Worm (Caenorhabditis elegans): ENCODE measurements around the gene clh-4.
A peak's percentile ranks its signal among the peaks of the same experiment; 100 is the strongest.

clh-4 gene

ce11 chrX:4100473-4100872, at the start of gene clh-4:
TSS of gene clh-4 (minus strand) at chrX:4100573.
- no peak for TF ChIP-seq tbx-2 (tag; optimal IDR thresholded peaks at IDR 0.05)
- no peak for TF ChIP-seq blmp-1 (tag; optimal IDR thresholded peaks at IDR 0.05)
- TF ChIP-seq fos-1 (tag; optimal IDR thresholded peaks at IDR 0.05): no peak
- TF ChIP-seq nhr-76 (tag; optimal IDR thresholded peaks at IDR 0.05): no peak
- no peak for TF ChIP-seq ets-5 (GFP tag; IDR thresholded peaks at IDR 0.05)
- TF ChIP-seq zip-4 (GFP tag; optimal IDR thresholded peaks at IDR 0.05): no peak
- TF ChIP-seq tlp-1 (tag; optimal IDR thresholded peaks at IDR 0.05): no peak
- no peak for TF ChIP-seq ces-1 (GFP tag; optimal IDR thresholded peaks at IDR 0.05)
- TF ChIP-seq efl-1 (optimal IDR thresholded peaks at IDR 0.05): no peak
- TF ChIP-seq efl-1 (GFP tag; optimal IDR thresholded peaks at IDR 0.05 in 1 of 2): no peak

ce11 chrX:4148449-4149031, 48.2 kb upstream of the clh-4 start:
- TF ChIP-seq lin-13 (GFP tag; optimal IDR thresholded peaks at IDR 0.05) (no peak), pax-3 (tag; optimal IDR thresholded peaks at IDR 0.05) (no peak)

ce11 chrX:4147600-4148448, 47.5 kb upstream of the clh-4 start:
- TF ChIP-seq lir-3 (tag; optimal IDR thresholded peaks at IDR 0.05; ENCODE audit: poor library complexity) (no peak), xbp-1 (tag; optimal IDR thresholded peaks at IDR 0.05) (peak; percentile 2), lin-14 (GFP tag; optimal IDR thresholded peaks at IDR 0.05) (peak; percentile 9), tbx-2 (tag; optimal IDR thresholded peaks at IDR 0.05) (no peak), dsc-1 (tag; optimal IDR thresholded peaks at IDR 0.05) (peak; percentile 35), nhr-11 (tag; optimal IDR thresholded peaks at IDR 0.05) (peak; percentile 33), skn-1 (tag; optimal IDR thresholded peaks at IDR 0.05) (peak; percentile 24), nhr-71 (tag; optimal IDR thresholded peaks at IDR 0.05) (peak; percentile 46), hlh-4 (tag; optimal IDR thresholded peaks at IDR 0.05) (peak; percentile 10), nhr-76 (tag; optimal IDR thresholded peaks at IDR 0.05) (no peak), nhr-90 (tag; optimal IDR thresholded peaks at IDR 0.05; ENCODE audit: poor library complexity) (peak; percentile 1), efl-1 (optimal IDR thresholded peaks at IDR 0.05) (no peak), efl-1 (GFP tag; optimal IDR thresholded peaks at IDR 0.05 in 1 of 2) (peak in 1 of 2 experiments; percentile 71), fkh-8 (tag; optimal IDR thresholded peaks at IDR 0.05) (peak; percentile 32), aly-2 (tag; optimal IDR thresholded peaks at IDR 0.05) (peak; percentile 71), C04F5.9 (tag; optimal IDR thresholded peaks at IDR 0.05) (no peak), nhr-47 (tag; optimal IDR thresholded peaks at IDR 0.05) (peak; percentile 22), nhr-20 (tag; optimal IDR thresholded peaks at IDR 0.05) (no peak), nhr-85 (tag) (peak; percentile 72), egl-13 (tag; optimal IDR thresholded peaks at IDR 0.05) (no peak), efl-3 (GFP tag; optimal IDR thresholded peaks at IDR 0.05) (no peak), snu-23 (GFP tag; optimal IDR thresholded peaks at IDR 0.05) (peak; percentile 6), ceh-82 (tag; optimal IDR thresholded peaks at IDR 0.05) (no peak), ztf-4 (tag; optimal IDR thresholded peaks at IDR 0.05) (peak; percentile 60), lsy-2 (tag; optimal IDR thresholded peaks at IDR 0.05) (peak in 1 of 2 experiments; percentile 24), lin-39 (tag; optimal IDR thresholded peaks at IDR 0.05) (peak; percentile 6), rnt-1 (tag; optimal IDR thresholded peaks at IDR 0.05) (peak; percentile 5), ama-1 (optimal IDR thresholded peaks at IDR 0.05) (peak; percentile 32)

Measured in whole organism, L1 larva.